Worm (Caenorhabditis elegans): ENCODE measurements around the gene dab-1.

dab-1 gene

DNA sequence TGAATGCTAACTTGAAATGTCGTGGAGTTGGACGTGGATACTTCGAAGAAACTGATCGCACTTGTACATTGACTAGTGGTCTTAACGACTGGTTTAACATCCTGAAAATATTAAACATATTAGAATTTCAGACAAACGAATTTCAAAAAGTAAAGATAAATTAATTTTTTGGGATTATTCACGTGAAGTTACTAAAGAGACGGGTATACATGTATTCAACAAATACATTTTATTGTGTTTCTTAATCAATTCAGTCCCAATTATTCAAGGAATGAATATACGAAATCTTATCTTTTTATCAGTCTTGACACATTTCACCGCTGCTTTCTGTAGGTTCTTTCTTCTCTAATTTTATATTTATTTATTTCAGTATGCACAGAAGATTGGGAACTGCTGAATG lies 56.2 kb downstream of the dab-1 start, which contains the start of the genes mrpl-10 and clec-142:
TSS of gene mrpl-10 (minus strand) at position 101 of the 400 bp plus-strand sequence.
TSS of gene clec-142 (plus strand) at position 264 of the 400 bp plus-strand sequence.
- TF ChIP-seq nhr-20 (tag; optimal IDR thresholded peaks at IDR 0.05) (no peak), unc-86 (tag; optimal IDR thresholded peaks at IDR 0.05) (no peak), ceh-90 (tag; optimal IDR thresholded peaks at IDR 0.05) (no peak), ets-5 (GFP tag; IDR thresholded peaks at IDR 0.05) (no peak), egl-13 (tag; optimal IDR thresholded peaks at IDR 0.05) (no peak), zip-4 (GFP tag; optimal IDR thresholded peaks at IDR 0.05) (no peak)
